Fruit fly (Drosophila melanogaster): ENCODE results near the gene TBC1D23.

The TBC1D23 gene

dm6 chr2L:1157357-1157678, 28.2 kb downstream of the TBC1D23 start:
- no peak for TF ChIP-seq h (optimal IDR thresholded peaks at IDR 0.05)
- TF ChIP-seq Myc (optimal IDR thresholded peaks at IDR 0.05) = no peak
- no peak for TF ChIP-seq ttk (optimal IDR thresholded peaks at IDR 0.05)
- TF ChIP-seq Sin3A (optimal IDR thresholded peaks at IDR 0.05) = no peak
- TF ChIP-seq psq (optimal IDR thresholded peaks at IDR 0.05) = no peak
- no peak for TF ChIP-seq insv (optimal IDR thresholded peaks at IDR 0.05)

DNA sequence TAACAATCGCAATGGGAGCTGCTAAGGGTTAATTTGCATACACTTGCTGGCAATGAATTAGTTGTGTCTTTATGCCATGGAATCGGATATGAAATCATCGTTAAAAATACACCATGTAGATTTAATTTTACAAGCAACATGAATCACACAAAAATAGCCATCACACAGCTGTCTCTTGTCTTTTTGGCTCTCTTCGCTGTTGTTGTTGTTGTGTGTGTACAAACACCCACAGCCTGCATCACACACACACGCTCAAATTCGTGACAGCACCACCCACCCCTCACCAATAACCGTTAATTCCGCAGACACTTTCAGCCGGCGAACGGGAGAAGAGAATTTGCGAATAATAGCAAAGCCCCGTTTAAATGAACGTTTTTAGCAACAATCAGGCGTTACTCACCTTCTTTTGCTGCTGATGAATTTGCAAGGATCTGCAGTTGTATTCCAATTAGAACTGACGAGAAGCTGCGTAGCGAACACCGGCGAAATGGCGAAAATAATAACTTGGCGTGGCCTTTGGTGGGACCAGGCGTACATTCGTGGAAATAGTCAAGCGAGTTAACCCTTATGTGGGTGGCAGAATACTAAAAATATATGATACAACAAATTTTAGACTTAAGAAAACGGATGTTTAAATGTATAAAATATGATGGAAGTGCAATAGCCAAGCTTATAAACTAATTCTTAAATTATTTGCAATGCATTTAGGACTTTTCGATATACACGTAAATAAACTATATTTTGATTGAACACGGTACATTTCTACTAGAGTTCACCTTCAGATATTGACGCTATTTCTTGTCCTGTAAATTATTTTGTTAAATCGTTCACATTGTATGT, 28.8 kb downstream of the TBC1D23 start, which contains the start of gene capt:
TSS of gene capt (minus strand) at position 584 of the 840 bp plus-strand sequence.
- TF ChIP-seq Myc (optimal IDR thresholded peaks at IDR 0.05) = no peak
- TF ChIP-seq h (optimal IDR thresholded peaks at IDR 0.05) = no peak
- TF ChIP-seq Sin3A (optimal IDR thresholded peaks at IDR 0.05) = peak; percentile 89
- TF ChIP-seq insv (optimal IDR thresholded peaks at IDR 0.05) = no peak
- TF ChIP-seq ttk (optimal IDR thresholded peaks at IDR 0.05) = no peak
- TF ChIP-seq psq (optimal IDR thresholded peaks at IDR 0.05) = no peak

DNA sequence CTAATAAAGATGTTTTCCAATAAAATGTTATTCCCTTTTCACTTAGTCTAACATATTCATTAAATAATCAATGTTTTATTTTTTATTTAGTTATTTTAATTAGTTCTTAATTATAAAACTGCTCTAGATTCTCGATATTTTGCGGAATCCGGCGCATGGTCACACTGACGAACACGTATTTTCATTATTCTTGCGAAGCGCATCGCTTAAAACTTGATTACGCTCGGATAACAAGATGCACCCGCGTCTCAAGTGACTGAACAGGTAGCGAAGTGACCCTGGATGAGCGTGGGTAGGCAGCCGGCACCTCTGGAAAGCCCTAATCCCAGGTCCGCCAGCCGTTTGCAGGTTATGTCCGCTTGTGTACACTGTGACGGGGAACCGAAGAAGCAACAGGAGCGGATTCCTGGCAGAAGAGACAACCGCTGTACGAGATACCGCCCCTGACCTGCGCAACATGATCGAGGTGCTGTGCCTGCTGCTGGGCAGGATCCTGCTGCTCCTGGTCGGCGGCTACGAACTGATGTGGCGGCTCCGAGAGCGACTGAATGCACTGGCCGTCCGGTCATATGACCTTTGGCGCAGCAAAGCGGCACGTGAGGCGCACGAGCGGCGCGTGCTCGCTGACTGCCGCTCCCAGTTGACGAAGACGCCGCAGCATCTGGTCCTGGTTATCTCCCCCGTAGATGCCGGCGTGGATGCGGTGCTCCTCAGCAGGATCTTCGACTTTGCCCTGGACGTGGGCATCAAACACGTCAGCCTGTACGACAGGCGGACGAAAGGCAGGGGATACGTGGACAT, 29.6 kb downstream of the TBC1D23 start, which contains the start of gene Tango14:
TSS of gene Tango14 (plus strand) at position 143 of the 801 bp plus-strand sequence.
- TF ChIP-seq insv (optimal IDR thresholded peaks at IDR 0.05) = no peak
- TF ChIP-seq ttk (optimal IDR thresholded peaks at IDR 0.05) = no peak
- no peak for TF ChIP-seq h (optimal IDR thresholded peaks at IDR 0.05)
- no peak for TF ChIP-seq psq (optimal IDR thresholded peaks at IDR 0.05)
- no peak for TF ChIP-seq Myc (optimal IDR thresholded peaks at IDR 0.05)
- no peak for TF ChIP-seq Sin3A (optimal IDR thresholded peaks at IDR 0.05)

- no peak for TF ChIP-seq ttk (optimal IDR thresholded peaks at IDR 0.05)
- no peak for TF ChIP-seq h (optimal IDR thresholded peaks at IDR 0.05)
- TF ChIP-seq psq (optimal IDR thresholded peaks at IDR 0.05) = no peak
- no peak for TF ChIP-seq Myc (optimal IDR thresholded peaks at IDR 0.05)
- no peak for TF ChIP-seq insv (optimal IDR thresholded peaks at IDR 0.05)
- no peak for TF ChIP-seq Sin3A (optimal IDR thresholded peaks at IDR 0.05)
Measured at dm6 chr2L:1163538-1164143, 34.5 kb downstream of the TBC1D23 start, which contains the start of gene CG5080. TSS of gene CG5080 (minus strand) at chr2L:1163886.

DNA sequence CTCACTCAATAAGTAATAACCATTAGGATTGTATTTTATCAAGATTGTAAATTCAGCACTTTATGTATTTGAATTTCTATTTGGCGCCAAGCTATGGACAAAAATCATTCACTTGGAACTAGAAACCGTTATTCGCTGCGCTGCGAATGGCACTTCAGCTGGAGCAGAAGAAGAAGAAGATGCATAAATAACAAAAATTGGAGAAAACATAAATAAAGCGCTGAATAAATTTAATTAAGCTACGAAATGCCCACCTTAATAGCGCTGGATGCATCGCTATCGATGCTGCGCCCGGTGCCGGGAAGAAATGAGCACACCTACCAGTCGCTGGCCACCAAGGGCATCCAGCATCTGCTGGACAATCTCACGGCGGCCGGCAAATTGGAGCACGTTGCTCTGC, 35.2 kb downstream of the TBC1D23 start, which contains the start of gene IntS14:
TSS of gene IntS14 (plus strand) at position 150 of the 400 bp plus-strand sequence.
- no peak for TF ChIP-seq Sin3A (optimal IDR thresholded peaks at IDR 0.05)
- TF ChIP-seq insv (optimal IDR thresholded peaks at IDR 0.05) = no peak
- TF ChIP-seq Myc (optimal IDR thresholded peaks at IDR 0.05) = no peak
- TF ChIP-seq h (optimal IDR thresholded peaks at IDR 0.05) = no peak
- no peak for TF ChIP-seq ttk (optimal IDR thresholded peaks at IDR 0.05)
- no peak for TF ChIP-seq psq (optimal IDR thresholded peaks at IDR 0.05)

DNA sequence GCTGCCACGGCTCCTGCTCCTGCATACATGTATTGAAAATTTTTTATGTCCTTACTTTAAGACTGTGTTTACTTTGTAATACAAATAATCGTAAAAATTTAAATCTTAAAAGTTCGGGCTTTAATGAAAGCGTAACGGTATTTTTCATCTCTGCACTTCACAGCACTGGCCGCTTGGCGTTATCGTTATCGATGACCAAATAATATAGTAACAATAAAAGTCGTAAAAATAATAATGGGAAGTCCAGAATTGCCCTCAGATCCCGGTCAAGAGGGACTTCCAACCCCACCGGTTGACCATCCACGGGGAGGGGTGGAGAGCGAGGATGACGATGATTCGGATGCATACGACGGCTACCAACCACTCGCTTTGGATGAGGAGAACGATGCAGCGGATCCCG, 37.2 kb downstream of the TBC1D23 start, which contains the start of gene CG14341:
TSS of gene CG14341 (plus strand) at position 181 of the 400 bp plus-strand sequence.
- TF ChIP-seq insv (optimal IDR thresholded peaks at IDR 0.05) (no peak), ttk (optimal IDR thresholded peaks at IDR 0.05) (no peak), Sin3A (optimal IDR thresholded peaks at IDR 0.05) (no peak), Myc (optimal IDR thresholded peaks at IDR 0.05) (no peak), h (optimal IDR thresholded peaks at IDR 0.05) (no peak), psq (optimal IDR thresholded peaks at IDR 0.05) (no peak)

dm6 chr2L:1169867-1170415, 40.8 kb downstream of the TBC1D23 start, which contains the start of the genes CG31922 and Plap:
TSS of gene CG31922 (plus strand) at chr2L:1170181.
TSS of gene Plap (minus strand) at chr2L:1170365.
- TF ChIP-seq insv (optimal IDR thresholded peaks at IDR 0.05) = no peak
- TF ChIP-seq ttk (optimal IDR thresholded peaks at IDR 0.05) = no peak
- no peak for TF ChIP-seq h (optimal IDR thresholded peaks at IDR 0.05)
- TF ChIP-seq psq (optimal IDR thresholded peaks at IDR 0.05) = no peak
- no peak for TF ChIP-seq Sin3A (optimal IDR thresholded peaks at IDR 0.05)
- no peak for TF ChIP-seq Myc (optimal IDR thresholded peaks at IDR 0.05)

dm6 chr2L:1172704-1173107, 43.6 kb downstream of the TBC1D23 start, which contains the start of the genes Charon and CG4887:
TSS of gene Charon (minus strand) at chr2L:1172805.
TSS of gene CG4887 (plus strand) at chr2L:1173009.
- TF ChIP-seq Myc (optimal IDR thresholded peaks at IDR 0.05) = no peak
- TF ChIP-seq Sin3A (optimal IDR thresholded peaks at IDR 0.05) = no peak
- TF ChIP-seq ttk (optimal IDR thresholded peaks at IDR 0.05) = no peak
- no peak for TF ChIP-seq insv (optimal IDR thresholded peaks at IDR 0.05)
- no peak for TF ChIP-seq h (optimal IDR thresholded peaks at IDR 0.05)
- TF ChIP-seq psq (optimal IDR thresholded peaks at IDR 0.05) = no peak

DNA sequence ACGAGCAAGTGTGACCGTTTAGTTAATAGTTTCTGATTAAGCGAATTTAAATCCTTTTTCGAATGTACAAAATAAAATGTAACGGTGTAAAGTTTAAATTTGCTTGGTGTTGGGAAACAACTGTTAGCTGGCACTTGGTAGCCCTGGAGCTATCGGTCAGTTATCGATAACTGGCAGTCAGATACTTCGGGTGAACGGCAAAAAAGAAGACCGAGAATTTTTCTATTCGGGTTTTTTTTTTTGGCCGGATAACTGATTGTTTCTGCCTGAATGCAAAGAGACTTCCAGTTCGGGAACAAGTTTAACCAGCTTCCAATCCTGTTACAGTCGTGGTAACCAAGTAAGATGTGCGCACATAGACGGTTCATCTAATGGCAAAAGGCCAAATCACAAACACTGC, 48.4 kb downstream of the TBC1D23 start, which contains the start of gene CG4896:
TSS of gene CG4896 (plus strand) at position 169 of the 400 bp plus-strand sequence.
- TF ChIP-seq psq (optimal IDR thresholded peaks at IDR 0.05) (no peak), Myc (optimal IDR thresholded peaks at IDR 0.05) (no peak), insv (optimal IDR thresholded peaks at IDR 0.05) (no peak)
